Fruit fly (Drosophila melanogaster) whole organism, prepupa: ENCODE data around the gene CG14137.
A peak's percentile ranks its signal among the peaks of the same experiment; 100 is the strongest.

Experiments used
- Blimp-1 ChIP-seq: fragments of 200-800 bp; sonication (Bioruptor generic); optimal IDR thresholded peaks from 3 replicates; lab custom pipeline; 2017; ENCODE audit warnings: missing biosample characterization, missing genetic modification characterization, mild to moderate bottlenecking, moderate library complexity, missing genetic modification reagents
- CG10669 ChIP-seq: fragments of 200-800 bp; sonication (Bioruptor generic); optimal IDR thresholded peaks from 3 replicates; lab custom pipeline; 2018; ENCODE audit warnings: missing biosample characterization, mild to moderate bottlenecking, missing genetic modification characterization, moderate library complexity
- CG11294 ChIP-seq: fragments of 200-800 bp; sonication (Bioruptor generic); IDR thresholded peaks from 2 replicates; pipeline ENCODE4 v1.3.6; 2022; ENCODE audit warnings: missing biosample characterization, missing genetic modification characterization
- CG11902 ChIP-seq: fragments of 200-800 bp; sonication (Bioruptor generic); optimal IDR thresholded peaks from 3 replicates; lab custom pipeline; 2016; ENCODE audit warnings: missing biosample characterization, missing genetic modification characterization
- CG15336 ChIP-seq: fragments of 200-800 bp; sonication (Bioruptor generic); IDR thresholded peaks from 2 replicates; pipeline ENCODE4 v1.3.6; 2022; ENCODE audit warnings: missing biosample characterization, missing genetic modification characterization
- CG1621 ChIP-seq: fragments of 200-800 bp; sonication (Bioruptor generic); optimal IDR thresholded peaks from 3 replicates; lab custom pipeline; 2018; ENCODE audit warnings: missing biosample characterization, mild to moderate bottlenecking, missing genetic modification characterization
- CG16779 ChIP-seq: fragments of 200-800 bp; sonication (Bioruptor generic); optimal IDR thresholded peaks from 3 replicates; lab custom pipeline; 2017; ENCODE audit warnings: missing biosample characterization, mild to moderate bottlenecking, missing genetic modification characterization
- CG31627 ChIP-seq: fragments of 200-800 bp; sonication (Bioruptor generic); optimal IDR thresholded peaks from 3 replicates; lab custom pipeline; 2016; ENCODE audit warnings: missing biosample characterization, missing genetic modification characterization
- CG34406 ChIP-seq: fragments of 200-800 bp; sonication (Bioruptor generic); optimal IDR thresholded peaks from 3 replicates; lab custom pipeline; 2016; ENCODE audit warnings: missing biosample characterization, missing genetic modification characterization
- CG3919 ChIP-seq: fragments of 200-800 bp; sonication (Bioruptor generic); optimal IDR thresholded peaks from 3 replicates; lab custom pipeline; 2016; ENCODE audit warnings: missing biosample characterization, missing genetic modification characterization
- CG6163 ChIP-seq: fragments of 200-800 bp; sonication (Bioruptor generic); IDR thresholded peaks from 3 replicates; pipeline ENCODE4 v1.3.6; 2022; ENCODE audit warnings: missing biosample characterization, missing genetic modification characterization
- CG6792 ChIP-seq: fragments of 200-800 bp; sonication (Bioruptor generic); optimal IDR thresholded peaks from 3 replicates; lab custom pipeline; 2016; ENCODE audit warnings: missing biosample characterization, missing genetic modification characterization
- CG6808 ChIP-seq: fragments of 200-800 bp; sonication (Bioruptor generic); optimal IDR thresholded peaks from 3 replicates; lab custom pipeline; 2017; ENCODE audit warnings: missing biosample characterization, missing genetic modification characterization, mild to moderate bottlenecking, moderate library complexity, missing genetic modification reagents
- CG6854 ChIP-seq: fragments of 200-800 bp; sonication (Bioruptor generic); optimal IDR thresholded peaks from 2 replicates; lab custom pipeline; 2017; ENCODE audit warnings: missing biosample characterization, mild to moderate bottlenecking, missing genetic modification characterization
- CG8632 ChIP-seq: fragments of 200-800 bp; sonication (Bioruptor generic); optimal IDR thresholded peaks from 3 replicates; lab custom pipeline; 2016; ENCODE audit warnings: missing biosample characterization, missing genetic modification characterization
- CG9139 ChIP-seq: fragments of 200-800 bp; sonication (Bioruptor generic); optimal IDR thresholded peaks from 3 replicates; lab custom pipeline; 2017; ENCODE audit warnings: missing biosample characterization, mild to moderate bottlenecking, missing genetic modification characterization
- Eip75B ChIP-seq: fragments of 200-800 bp; sonication (Bioruptor generic); optimal IDR thresholded peaks from 3 replicates; lab custom pipeline; 2016; ENCODE audit warnings: missing biosample characterization, missing genetic modification characterization
- Eip78C ChIP-seq: fragments of 200-800 bp; sonication (Bioruptor generic); peaks from one replicate; lab custom pipeline; 2016; ENCODE audit warnings: missing biosample characterization, missing genetic modification characterization
- Eip93F ChIP-seq: fragments of 200-800 bp; sonication (Bioruptor generic); optimal IDR thresholded peaks from 2 replicates; lab custom pipeline; 2016; ENCODE audit warnings: missing biosample characterization, mild to moderate bottlenecking, missing genetic modification characterization
- Ets21C ChIP-seq: fragments of 200-800 bp; sonication (Bioruptor generic); optimal IDR thresholded peaks from 3 replicates; lab custom pipeline; 2016; ENCODE audit warnings: missing biosample characterization, missing genetic modification characterization
- Hr39 ChIP-seq: fragments of 200-800 bp; sonication (Bioruptor generic); optimal IDR thresholded peaks from 2 replicates; lab custom pipeline; 2016; ENCODE audit warnings: missing biosample characterization, missing genetic modification characterization
- Hr4 ChIP-seq: fragments of 200-800 bp; sonication (Bioruptor generic); optimal IDR thresholded peaks from 3 replicates; lab custom pipeline; 2016; ENCODE audit warnings: missing biosample characterization, missing genetic modification characterization
- Met ChIP-seq: fragments of 200-800 bp; sonication (Bioruptor generic); optimal IDR thresholded peaks from 3 replicates; lab custom pipeline; 2016; ENCODE audit warnings: missing biosample characterization, missing genetic modification characterization
- OdsH ChIP-seq: fragments of 200-800 bp; sonication (Bioruptor generic); optimal IDR thresholded peaks from 3 replicates; lab custom pipeline; 2016; ENCODE audit warnings: missing biosample characterization, missing genetic modification characterization
- Sox14 ChIP-seq: fragments of 200-800 bp; sonication (Bioruptor generic); optimal IDR thresholded peaks from 3 replicates; lab custom pipeline; 2016; ENCODE audit warnings: missing biosample characterization, missing genetic modification characterization
- achi ChIP-seq: fragments of 200-800 bp; sonication (Bioruptor generic); optimal IDR thresholded peaks from 3 replicates; lab custom pipeline; 2016; ENCODE audit warnings: missing biosample characterization, missing genetic modification characterization
- acj6 ChIP-seq: fragments of 200-800 bp; sonication (Bioruptor generic); optimal IDR thresholded peaks from 3 replicates; lab custom pipeline; 2016; ENCODE audit warnings: missing biosample characterization, missing genetic modification characterization
- eg ChIP-seq: fragments of 200-800 bp; sonication (Bioruptor generic); IDR thresholded peaks from 3 replicates; pipeline ENCODE4 v1.3.6; 2022; ENCODE audit warnings: missing biosample characterization, missing genetic modification characterization
- fd59A ChIP-seq: fragments of 200-800 bp; sonication (Bioruptor generic); optimal IDR thresholded peaks from 2 replicates; lab custom pipeline; 2017; ENCODE audit warnings: missing biosample characterization, mild to moderate bottlenecking, missing genetic modification characterization, missing genetic modification reagents
- fkh ChIP-seq: fragments of 200-800 bp; sonication (Bioruptor generic); optimal IDR thresholded peaks from 3 replicates; lab custom pipeline; 2017; ENCODE audit warnings: missing biosample characterization, mild to moderate bottlenecking, missing genetic modification characterization, moderate library complexity
- lz ChIP-seq: fragments of 200-800 bp; sonication (Bioruptor generic); optimal IDR thresholded peaks from 3 replicates; lab custom pipeline; 2016; ENCODE audit warnings: missing biosample characterization, missing genetic modification characterization
- net ChIP-seq: fragments of 200-800 bp; sonication (Bioruptor generic); optimal IDR thresholded peaks from 3 replicates; lab custom pipeline; 2016; ENCODE audit warnings: missing biosample characterization, missing genetic modification characterization
- spab ChIP-seq: fragments of 200-800 bp; sonication (Bioruptor generic); optimal IDR thresholded peaks from 2 replicates; lab custom pipeline; 2017; ENCODE audit warnings: missing biosample characterization, mild to moderate bottlenecking, missing genetic modification characterization, missing genetic modification reagents
- ss ChIP-seq, 2 experiments: fragments of 200-800 bp; sonication (Bioruptor generic); optimal IDR thresholded peaks; 2 replicates in 1 of 2; 3 replicates in 1 of 2; lab custom pipeline; 2017 to 2018; ENCODE audit warnings: mild to moderate bottlenecking in 2 of 2, missing biosample characterization in 2 of 2, missing genetic modification characterization in 2 of 2, moderate library complexity in 1 of 2
- topi ChIP-seq: fragments of 200-800 bp; sonication (Bioruptor generic); optimal IDR thresholded peaks from 3 replicates; lab custom pipeline; 2016; ENCODE audit warnings: missing biosample characterization, missing genetic modification characterization
- vri ChIP-seq: fragments of 200-800 bp; sonication (Bioruptor generic); optimal IDR thresholded peaks from 3 replicates; lab custom pipeline; 2016; ENCODE audit warnings: missing biosample characterization, mild to moderate bottlenecking, missing genetic modification characterization

CG14137 gene

dm6 chr3L:11551949-11552348 is 47.9 kb downstream of the CG14137 start (continued):
- TF ChIP-seq CG16779 (tag; lab: Kevin White, UChicago) (no peak), CG6792 (peak; percentile 44), acj6 (GFP tag; lab: Kevin White, UChicago) (peak; percentile 47), CG6808 (GFP tag; lab: Kevin White, UChicago) (peak; percentile 58), OdsH (peak; percentile 51), CG8632 (GFP tag; lab: Kevin White, UChicago) (peak; percentile 48), Hr4 (GFP tag; lab: Kevin White, UChicago) (peak; percentile 72), CG10669 (peak; percentile 70), CG1621 (tag; lab: Kevin White, UChicago) (peak; percentile 31), CG11902 (GFP tag; lab: Kevin White, UChicago) (peak; percentile 10), Eip93F (GFP tag; lab: Kevin White, UChicago) (no peak), CG11294 (GFP tag; lab: Robert Waterston, UW) (no peak), CG6854 (GFP tag; lab: Kevin White, UChicago) (no peak), CG34406 (GFP tag; lab: Kevin White, UChicago) (peak; percentile 51), eg (GFP tag; lab: Robert Waterston, UW) (peak; percentile 81), spab (peak; percentile 47), fd59A (GFP tag; lab: Kevin White, UChicago) (peak; percentile 36), Hr39 (GFP tag; lab: Kevin White, UChicago) (peak; percentile 36), vri (no peak), achi (GFP tag; lab: Kevin White, UChicago) (peak; percentile 51), CG31627 (GFP tag; lab: Kevin White, UChicago) (peak; percentile 53), Ets21C (GFP tag; lab: Kevin White, UChicago) (no peak), Met (GFP tag; lab: Kevin White, UChicago) (peak; percentile 48), ss (GFP tag; optimal IDR thresholded peaks at IDR 0.05; lab: Kevin White, UChicago) (peak; percentile 21 to 64), CG9139 (GFP tag; lab: Kevin White, UChicago) (no peak), Eip78C (GFP tag; lab: Kevin White, UChicago) (peak; percentile 87), Blimp-1 (GFP tag; lab: Kevin White, UChicago) (no peak), topi (GFP tag; lab: Kevin White, UChicago) (peak; percentile 63), Eip75B (GFP tag; lab: Kevin White, UChicago) (peak; percentile 62), lz (peak; percentile 47), CG3919 (GFP tag; lab: Kevin White, UChicago) (peak; percentile 65), net (peak; percentile 63), Sox14 (GFP tag; lab: Kevin White, UChicago) (peak; percentile 53), CG15336 (GFP tag; lab: Robert Waterston, UW) (peak; percentile 76)

- TF ChIP-seq CG6163 (0 out of 3 replicates have a peak, but pooled peaks have one; percentile 24), CG31627 (GFP tag; lab: Kevin White, UChicago) (no peak), fkh (GFP tag; lab: Kevin White, UChicago) (peak; percentile 66)
These were observed 49.4 kb downstream of the CG14137 start for dm6 chr3L:11550359-11551056.
